Worm (Caenorhabditis elegans): ENCODE results near the gene C14C10.1.

DNA sequence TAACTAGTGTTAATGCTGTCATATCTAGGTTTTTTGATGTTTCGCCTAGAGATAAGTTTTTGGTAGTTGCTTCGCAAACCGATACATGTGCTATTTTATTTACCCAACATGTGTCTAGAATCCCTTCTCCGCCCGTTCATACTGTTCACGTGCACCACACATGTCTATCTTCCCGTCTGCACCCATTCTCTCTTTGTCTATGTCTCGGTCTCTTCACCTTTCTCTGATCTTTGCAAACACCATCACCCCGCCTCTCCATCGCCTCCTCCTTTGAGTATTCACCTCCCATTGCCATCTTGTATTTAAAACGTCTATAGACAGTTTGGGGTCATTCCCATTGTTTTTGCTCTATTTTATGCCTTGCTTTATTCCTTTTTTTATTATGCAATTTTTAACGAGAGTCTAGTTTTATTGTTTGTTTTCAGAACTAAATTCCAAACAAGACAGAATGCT is 49.1 kb downstream of the C14C10.1 start, which contains the start of gene F56H9.2:
- TF ChIP-seq lir-3 (tag; optimal IDR thresholded peaks at IDR 0.05) (no peak), vab-7 (GFP tag; IDR thresholded peaks at IDR 0.05) (no peak), unc-62 (GFP tag; optimal IDR thresholded peaks at IDR 0.05 in 1 of 2) (peak in 1 of 2 experiments; percentile 98), unc-62 (tag; optimal IDR thresholded peaks at IDR 0.05) (no peak), ama-1 (optimal IDR thresholded peaks at IDR 0.05) (peak; percentile 69), R02D3.7 (tag; optimal IDR thresholded peaks at IDR 0.05) (no peak), lin-39 (tag; optimal IDR thresholded peaks at IDR 0.05) (no peak)

All from whole organism, L4 larva.